Worm (Caenorhabditis elegans) whole organism, late embryonic: ENCODE data around the gene fbxc-12.

Experiments
- C08G9.2 ChIP-seq: sonication (generic microtip); optimal IDR thresholded peaks from 2 replicates; lab custom pipeline; 2016; ENCODE audit warnings: mild to moderate bottlenecking, missing genetic modification characterization, moderate library complexity, missing compliant biosample characterization
- F13H6.1 ChIP-seq: sonication (generic microtip); optimal IDR thresholded peaks from 2 replicates; lab custom pipeline; 2016; ENCODE audit warnings: missing genetic modification characterization, missing compliant biosample characterization
- ahr-1 ChIP-seq: sonication (generic microtip); optimal IDR thresholded peaks from 2 replicates; lab custom pipeline; 2016; ENCODE audit warnings: missing genetic modification characterization, missing compliant biosample characterization
- ceh-14 ChIP-seq: sonication (generic microtip); optimal IDR thresholded peaks from 2 replicates; lab custom pipeline; 2016; ENCODE audit warnings: missing genotype, missing genetic modification characterization, missing compliant biosample characterization
- ceh-31 ChIP-seq: sonication (generic microtip); optimal IDR thresholded peaks from 2 replicates; lab custom pipeline; 2016; ENCODE audit warnings: missing genetic modification characterization, missing compliant biosample characterization
- ceh-34 ChIP-seq: sonication (generic microtip); optimal IDR thresholded peaks from 2 replicates; lab custom pipeline; 2016; ENCODE audit warnings: mild to moderate bottlenecking, missing genetic modification characterization, missing compliant biosample characterization
- elt-2 ChIP-seq: sonication (generic microtip); optimal IDR thresholded peaks from 2 replicates; lab custom pipeline; 2016; ENCODE audit warnings: missing genetic modification reagents, missing genetic modification characterization, missing compliant biosample characterization
- elt-4 ChIP-seq: sonication (generic microtip); optimal IDR thresholded peaks from 2 replicates; lab custom pipeline; 2016; ENCODE audit warnings: missing genetic modification characterization, missing compliant biosample characterization
- ets-4 ChIP-seq: sonication (generic microtip); optimal IDR thresholded peaks from 2 replicates; lab custom pipeline; 2016; ENCODE audit warnings: missing genetic modification characterization, missing compliant biosample characterization
- eyg-1 ChIP-seq: sonication (generic microtip); optimal IDR thresholded peaks from 2 replicates; lab custom pipeline; 2016; ENCODE audit warnings: missing genotype, missing genetic modification characterization, missing compliant biosample characterization
- fkh-6 ChIP-seq: sonication (generic microtip); optimal IDR thresholded peaks from 2 replicates; lab custom pipeline; 2016; ENCODE audit warnings: missing genetic modification characterization, missing compliant biosample characterization
- hlh-13 ChIP-seq: fragments of 200-800 bp; sonication (Bioruptor generic); optimal IDR thresholded peaks from 2 replicates; lab custom pipeline; 2018; ENCODE audit warnings: mild to moderate bottlenecking, missing genetic modification characterization, missing compliant biosample characterization
- hlh-6 ChIP-seq: sonication (generic microtip); optimal IDR thresholded peaks from 2 replicates; lab custom pipeline; 2016; ENCODE audit warnings: missing genotype, missing genetic modification characterization, missing compliant biosample characterization
- hlh-8 ChIP-seq: sonication (generic microtip); optimal IDR thresholded peaks from 2 replicates; lab custom pipeline; 2016; ENCODE audit warnings: missing genotype, missing genetic modification characterization, missing compliant biosample characterization
- lim-6 ChIP-seq: sonication (generic microtip); optimal IDR thresholded peaks from 2 replicates; lab custom pipeline; 2016; ENCODE audit warnings: missing genetic modification characterization, missing compliant biosample characterization
- odd-2 ChIP-seq: sonication (generic microtip); optimal IDR thresholded peaks from 2 replicates; lab custom pipeline; 2017; ENCODE audit warnings: antibody characterized with exemption, mild to moderate bottlenecking, missing genetic modification characterization, missing compliant biosample characterization
- pha-4 ChIP-seq: fragments of 150-350 bp; optimal IDR thresholded peaks from 2 replicates; lab custom pipeline; 2018; ENCODE audit warnings: missing biosample characterization, missing genetic modification reagents, missing genetic modification characterization
- ref-2 ChIP-seq: sonication (generic microtip); optimal IDR thresholded peaks from 2 replicates; lab custom pipeline; 2016; ENCODE audit warnings: missing genetic modification characterization, missing compliant biosample characterization
- syd-9 ChIP-seq: sonication (generic microtip); optimal IDR thresholded peaks from 2 replicates; lab custom pipeline; 2016; ENCODE audit warnings: mild to moderate bottlenecking, missing genetic modification characterization, moderate library complexity, missing compliant biosample characterization
- ttx-3 ChIP-seq: sonication (generic microtip); optimal IDR thresholded peaks from 2 replicates; lab custom pipeline; 2016; ENCODE audit warnings: missing genetic modification reagents, missing genetic modification characterization, missing compliant biosample characterization
- unc-3 ChIP-seq, 2 experiments: fragments of 200-800 bp in 1 of 2; sonication (Bioruptor generic) in 1 of 2; sonication (generic microtip) in 1 of 2; conservative IDR thresholded peaks in 1 of 2; optimal IDR thresholded peaks in 1 of 2; 2 replicates each; pipeline versions ENCODE4 v1.3.6 to Lab custom; 2016 to 2022; ENCODE audit warnings: missing compliant biosample characterization in 2 of 2, missing genetic modification characterization in 2 of 2, missing genetic modification reagents in 1 of 2
- unc-42 ChIP-seq: sonication (generic microtip); optimal IDR thresholded peaks from 2 replicates; lab custom pipeline; 2016; ENCODE audit warnings: missing genotype, missing genetic modification characterization, missing compliant biosample characterization
- unc-55 ChIP-seq: sonication (generic microtip); optimal IDR thresholded peaks from 2 replicates; lab custom pipeline; 2017; ENCODE audit warnings: missing biosample characterization, missing genetic modification reagents, missing genetic modification characterization
- zip-5 ChIP-seq: sonication (generic microtip); optimal IDR thresholded peaks from 2 replicates; lab custom pipeline; 2016; ENCODE audit warnings: missing genetic modification characterization, missing compliant biosample characterization

Gene fbxc-12

ce11 chrIV:945601-946000 is 40.5 kb downstream of the fbxc-12 start, which contains the start of gene faah-3:
Gene faah-3 (minus strand): TSS chrIV:945653.
- TF ChIP-seq elt-2 (peak; percentile 81), unc-55 (GFP tag; lab: Kevin White, UChicago) (no peak)

ce11 chrIV:949940-950592 is 45.0 kb downstream of the fbxc-12 start:
- TF ChIP-seq fkh-6 (tag; lab: Kevin White, UChicago) (no peak), lim-6 (tag; lab: Kevin White, UChicago) (no peak), F13H6.1 (tag; lab: Kevin White, UChicago) (no peak), syd-9 (tag; lab: Kevin White, UChicago) (no peak), odd-2 (tag; lab: Kevin White, UChicago) (no peak), zip-5 (tag; lab: Kevin White, UChicago) (no peak), hlh-6 (tag; lab: Kevin White, UChicago) (no peak), ets-4 (no peak), hlh-8 (no peak), ahr-1 (no peak)
- TF ChIP-seq, all 69 proteins: peak for 0

ce11 chrIV:951569-951968 is 46.5 kb downstream of the fbxc-12 start:
- TF ChIP-seq unc-42 (peak; percentile 65), ceh-14 (tag; lab: Kevin White, UChicago) (no peak), pha-4 (tag; lab: Kevin White, UChicago) (no peak)

ce11 chrIV:953136-953535 is 48.1 kb downstream of the fbxc-12 start:
- TF ChIP-seq C08G9.2 (tag; lab: Kevin White, UChicago) (no peak), ttx-3 (tag; lab: Kevin White, UChicago) (no peak), ceh-31 (tag; lab: Kevin White, UChicago) (no peak), ref-2 (tag; lab: Kevin White, UChicago) (no peak), ceh-34 (no peak), eyg-1 (tag; lab: Kevin White, UChicago) (no peak), hlh-13 (GFP tag; lab: Kevin White, UChicago) (no peak), unc-3 (GFP tag; conservative IDR thresholded peaks at IDR 0.05; lab: Robert Waterston, UW) (no peak), unc-3 (tag; optimal IDR thresholded peaks at IDR 0.05; lab: Kevin White, UChicago) (no peak), elt-4 (no peak)
